Fruit fly (Drosophila melanogaster) whole organism, embryonic: ENCODE measurements around the gene CG5013.

Experiments used
- Abd-B ChIP-seq: fragments of 200-800 bp; sonication (Bioruptor generic); optimal IDR thresholded peaks from 2 replicates; lab custom pipeline; 2018; ENCODE audit warnings: missing biosample characterization, mild to moderate bottlenecking, missing genetic modification characterization, moderate library complexity
- Atf-2 ChIP-seq: fragments of 200-800 bp; sonication (Bioruptor generic); optimal IDR thresholded peaks from 2 replicates; lab custom pipeline; 2016; ENCODE audit warnings: missing biosample characterization, missing genetic modification characterization
- Atf6 ChIP-seq: fragments of 200-800 bp; sonication (Bioruptor generic); IDR thresholded peaks from 2 replicates; pipeline ENCODE4 v1.3.6; 2022; ENCODE audit warnings: missing biosample characterization, missing genetic modification characterization
- CG10147 ChIP-seq: fragments of 200-800 bp; sonication (Bioruptor generic); optimal IDR thresholded peaks from 2 replicates; lab custom pipeline; 2019; ENCODE audit warnings: missing biosample characterization, mild to moderate bottlenecking, missing genetic modification characterization, moderate library complexity
- CG10366 ChIP-seq: fragments of 200-800 bp; sonication (Bioruptor generic); IDR thresholded peaks from 2 replicates; pipeline ENCODE4 v1.3.6; 2022; ENCODE audit warnings: missing biosample characterization, missing genetic modification characterization
- CG10462 ChIP-seq: fragments of 200-800 bp; sonication (Bioruptor generic); optimal IDR thresholded peaks from 2 replicates; lab custom pipeline; 2016; ENCODE audit warnings: missing biosample characterization, missing genetic modification characterization
- CG10565 ChIP-seq: fragments of 200-800 bp; sonication (Bioruptor generic); optimal IDR thresholded peaks from 3 replicates; lab custom pipeline; 2016; ENCODE audit warnings: missing biosample characterization, mild to moderate bottlenecking, missing genetic modification characterization
- CG11247 ChIP-seq: fragments of 200-800 bp; sonication (Bioruptor generic); IDR thresholded peaks from 2 replicates; pipeline ENCODE4 v1.3.6; 2022; ENCODE audit warnings: missing biosample characterization, missing genetic modification characterization
- CG11456 ChIP-seq: fragments of 200-800 bp; sonication (Bioruptor generic); IDR thresholded peaks from 3 replicates; pipeline ENCODE4 v1.3.6; 2022; ENCODE audit warnings: missing biosample characterization, missing genetic modification characterization
- CG12155 ChIP-seq: fragments of 200-800 bp; sonication (Bioruptor generic); optimal IDR thresholded peaks from 3 replicates; lab custom pipeline; 2016; ENCODE audit warnings: missing biosample characterization, missing genetic modification characterization
- CG13624 ChIP-seq: fragments of 200-800 bp; sonication (Bioruptor generic); optimal IDR thresholded peaks from 2 replicates; lab custom pipeline; 2016; ENCODE audit warnings: missing biosample characterization, missing genetic modification characterization
- CG1529 ChIP-seq: fragments of 200-800 bp; sonication (Bioruptor generic); optimal IDR thresholded peaks from 3 replicates; lab custom pipeline; 2018; ENCODE audit warnings: missing biosample characterization, missing genetic modification characterization
- CG17568 ChIP-seq: fragments of 200-800 bp; sonication (Bioruptor generic); optimal IDR thresholded peaks from 2 replicates; lab custom pipeline; 2018; ENCODE audit warnings: missing biosample characterization, mild to moderate bottlenecking, missing genetic modification characterization, moderate library complexity
- CG31365 ChIP-seq: fragments of 200-800 bp; sonication (Bioruptor generic); optimal IDR thresholded peaks from 2 replicates; lab custom pipeline; 2018; ENCODE audit warnings: missing biosample characterization, mild to moderate bottlenecking, missing genetic modification characterization
- CG4854 ChIP-seq: fragments of 200-800 bp; sonication (Bioruptor generic); optimal IDR thresholded peaks from 2 replicates; lab custom pipeline; 2016; ENCODE audit warnings: missing biosample characterization, missing genetic modification characterization, inconsistent platforms
- CG7372 ChIP-seq: fragments of 200-800 bp; sonication (Bioruptor generic); IDR thresholded peaks from 2 replicates; pipeline ENCODE4 v1.3.6; 2022; ENCODE audit warnings: missing biosample characterization, missing genetic modification characterization
- CG7556 ChIP-seq: fragments of 200-800 bp; sonication (Bioruptor generic); optimal IDR thresholded peaks from 2 replicates; lab custom pipeline; 2017; ENCODE audit warnings: missing biosample characterization, mild to moderate bottlenecking, missing genetic modification characterization
- CG7745 ChIP-seq: fragments of 200-800 bp; sonication (Bioruptor generic); optimal IDR thresholded peaks from 2 replicates; lab custom pipeline; 2018; ENCODE audit warnings: missing biosample characterization, mild to moderate bottlenecking, missing genetic modification characterization, moderate library complexity
- CG8388 ChIP-seq: fragments of 200-800 bp; sonication (Bioruptor generic); optimal IDR thresholded peaks from 2 replicates; lab custom pipeline; 2019; ENCODE audit warnings: missing biosample characterization, mild to moderate bottlenecking, missing genetic modification characterization, moderate library complexity
- CG9215 ChIP-seq: fragments of 200-800 bp; sonication (Bioruptor generic); IDR thresholded peaks from 2 replicates; pipeline ENCODE4 v1.3.6; 2022; ENCODE audit warnings: missing biosample characterization, missing genetic modification characterization
- Fer2 ChIP-seq: fragments of 200-800 bp; sonication (Bioruptor generic); optimal IDR thresholded peaks from 2 replicates; lab custom pipeline; 2018; ENCODE audit warnings: missing biosample characterization, mild to moderate bottlenecking, missing genetic modification characterization, moderate library complexity
- HLH54F ChIP-seq: fragments of 200-800 bp; sonication (Bioruptor generic); optimal IDR thresholded peaks from 3 replicates; lab custom pipeline; 2016; ENCODE audit warnings: missing biosample characterization, missing genetic modification characterization
- HmgZ ChIP-seq: fragments of 200-800 bp; sonication (Bioruptor generic); optimal IDR thresholded peaks from 2 replicates; lab custom pipeline; 2018; ENCODE audit warnings: missing biosample characterization, mild to moderate bottlenecking, missing genetic modification characterization
- Nf-YB ChIP-seq: fragments of 200-800 bp; sonication (Bioruptor generic); optimal IDR thresholded peaks from 3 replicates; lab custom pipeline; 2019; ENCODE audit warnings: missing biosample characterization, mild to moderate bottlenecking, missing genetic modification characterization, moderate library complexity
- Pdp1 ChIP-seq, 2 experiments: fragments of 200-800 bp; sonication (Bioruptor generic); optimal IDR thresholded peaks; 3 replicates each; lab custom pipeline; 2016; ENCODE audit warnings: missing biosample characterization in 2 of 2, missing genetic modification characterization in 2 of 2, mild to moderate bottlenecking in 1 of 2, moderate library complexity in 1 of 2
- Rx ChIP-seq: fragments of 200-800 bp; sonication (Bioruptor generic); IDR thresholded peaks from 2 replicates; pipeline ENCODE4 v1.3.6; 2022; ENCODE audit warnings: missing biosample characterization, missing genetic modification characterization
- Sry-δ ChIP-seq: fragments of 200-800 bp; sonication (Bioruptor generic); optimal IDR thresholded peaks from 2 replicates; lab custom pipeline; 2016; ENCODE audit warnings: missing biosample characterization, missing genetic modification characterization
- Stat92E ChIP-seq, 3 experiments: fragments of >200 bp in 2 of 3; fragments of 200-800 bp in 1 of 3; sonication (Bioruptor generic) in 1 of 3; optimal IDR thresholded peaks; 2 replicates each; lab custom pipeline; 2017 to 2019; ENCODE audit warnings: missing biosample characterization in 3 of 3, missing genetic modification characterization in 3 of 3, mild to moderate bottlenecking in 1 of 3, moderate library complexity in 1 of 3
- Usf ChIP-seq: fragments of 200-800 bp; sonication (Bioruptor generic); optimal IDR thresholded peaks from 2 replicates; lab custom pipeline; 2017; ENCODE audit warnings: missing genotype, missing biosample characterization, missing genetic modification characterization
- Xrp1 ChIP-seq: fragments of 200-800 bp; sonication (Bioruptor generic); IDR thresholded peaks from 2 replicates; pipeline ENCODE4 v1.3.6; 2022; ENCODE audit warnings: missing biosample characterization, missing genetic modification characterization
- ac ChIP-seq: fragments of 200-800 bp; sonication (Bioruptor generic); optimal IDR thresholded peaks from 3 replicates; lab custom pipeline; 2017; ENCODE audit warnings: missing biosample characterization, mild to moderate bottlenecking, missing genetic modification characterization
- cato ChIP-seq: fragments of 200-800 bp; sonication (Bioruptor generic); optimal IDR thresholded peaks from 2 replicates; lab custom pipeline; 2016; ENCODE audit warnings: missing biosample characterization, missing genetic modification characterization, borderline replicate concordance
- crc ChIP-seq: fragments of 200-800 bp; sonication (Bioruptor generic); optimal IDR thresholded peaks from 2 replicates; lab custom pipeline; 2016; ENCODE audit warnings: missing biosample characterization, missing genetic modification characterization
- eyg ChIP-seq: fragments of 200-800 bp; sonication (Bioruptor generic); optimal IDR thresholded peaks from 3 replicates; lab custom pipeline; 2016; ENCODE audit warnings: missing biosample characterization, missing genetic modification characterization
- gce ChIP-seq: fragments of 200-800 bp; sonication (Bioruptor generic); IDR thresholded peaks from 3 replicates; pipeline ENCODE4 v1.3.6; 2022; ENCODE audit warnings: missing biosample characterization, missing genetic modification characterization
- insv ChIP-seq, 2 experiments: fragments of 200-800 bp; sonication (Bioruptor generic); optimal IDR thresholded peaks; 3 replicates each; lab custom pipeline; 2016 to 2018; ENCODE audit warnings: missing biosample characterization in 2 of 2, missing genetic modification characterization in 2 of 2
- ken ChIP-seq: fragments of 200-800 bp; sonication (Bioruptor generic); IDR thresholded peaks from 3 replicates; pipeline ENCODE4 v1.3.6; 2022; ENCODE audit warnings: missing biosample characterization, missing genetic modification characterization
- klu ChIP-seq: fragments of 200-800 bp; sonication (Bioruptor generic); IDR thresholded peaks from 2 replicates; pipeline ENCODE4 v1.3.6; 2022; ENCODE audit warnings: missing biosample characterization, missing genetic modification characterization
- lbe ChIP-seq: fragments of 200-800 bp; sonication (Bioruptor generic); optimal IDR thresholded peaks from 2 replicates; lab custom pipeline; 2016; ENCODE audit warnings: missing biosample characterization, mild to moderate bottlenecking, missing genetic modification characterization
- nerfin-1 ChIP-seq: fragments of 200-800 bp; sonication (Bioruptor generic); optimal IDR thresholded peaks from 3 replicates; lab custom pipeline; 2019; ENCODE audit warnings: missing biosample characterization, mild to moderate bottlenecking, missing genetic modification characterization, moderate library complexity
- sc ChIP-seq, 3 experiments: fragments of >200 bp in 2 of 3; fragments of 200-800 bp in 1 of 3; sonication (Bioruptor generic) in 1 of 3; optimal IDR thresholded peaks; 2 replicates in 2 of 3; 3 replicates in 1 of 3; lab custom pipeline; 2017; ENCODE audit warnings: mild to moderate bottlenecking in 1 of 3, missing biosample characterization in 1 of 3, missing genetic modification characterization in 1 of 3, missing genetic modification reagents in 1 of 3
- tap ChIP-seq: fragments of 200-800 bp; optimal IDR thresholded peaks from 3 replicates; lab custom pipeline; 2019; ENCODE audit warnings: missing biosample characterization, mild to moderate bottlenecking, missing genetic modification characterization, moderate library complexity
- trem ChIP-seq: fragments of 200-800 bp; optimal IDR thresholded peaks from 3 replicates; lab custom pipeline; 2019; ENCODE audit warnings: missing biosample characterization, mild to moderate bottlenecking, missing genetic modification characterization, moderate library complexity
- tx ChIP-seq: fragments of 200-800 bp; sonication (Bioruptor generic); optimal IDR thresholded peaks from 2 replicates; lab custom pipeline; 2016; ENCODE audit warnings: missing biosample characterization, missing genetic modification characterization
- unc-4 ChIP-seq: fragments of 200-800 bp; sonication (Bioruptor generic); IDR thresholded peaks from 2 replicates; pipeline ENCODE4 v1.3.6; 2022; ENCODE audit warnings: missing biosample characterization, missing genetic modification characterization; ENCODE audit not compliant: partially characterized antibody
- zfh1 ChIP-seq: fragments of 200-800 bp; sonication (Bioruptor generic); IDR thresholded peaks from 3 replicates; pipeline ENCODE4 v1.3.6; 2022; ENCODE audit warnings: missing biosample characterization, missing genetic modification characterization

CG5013 gene

DNA sequence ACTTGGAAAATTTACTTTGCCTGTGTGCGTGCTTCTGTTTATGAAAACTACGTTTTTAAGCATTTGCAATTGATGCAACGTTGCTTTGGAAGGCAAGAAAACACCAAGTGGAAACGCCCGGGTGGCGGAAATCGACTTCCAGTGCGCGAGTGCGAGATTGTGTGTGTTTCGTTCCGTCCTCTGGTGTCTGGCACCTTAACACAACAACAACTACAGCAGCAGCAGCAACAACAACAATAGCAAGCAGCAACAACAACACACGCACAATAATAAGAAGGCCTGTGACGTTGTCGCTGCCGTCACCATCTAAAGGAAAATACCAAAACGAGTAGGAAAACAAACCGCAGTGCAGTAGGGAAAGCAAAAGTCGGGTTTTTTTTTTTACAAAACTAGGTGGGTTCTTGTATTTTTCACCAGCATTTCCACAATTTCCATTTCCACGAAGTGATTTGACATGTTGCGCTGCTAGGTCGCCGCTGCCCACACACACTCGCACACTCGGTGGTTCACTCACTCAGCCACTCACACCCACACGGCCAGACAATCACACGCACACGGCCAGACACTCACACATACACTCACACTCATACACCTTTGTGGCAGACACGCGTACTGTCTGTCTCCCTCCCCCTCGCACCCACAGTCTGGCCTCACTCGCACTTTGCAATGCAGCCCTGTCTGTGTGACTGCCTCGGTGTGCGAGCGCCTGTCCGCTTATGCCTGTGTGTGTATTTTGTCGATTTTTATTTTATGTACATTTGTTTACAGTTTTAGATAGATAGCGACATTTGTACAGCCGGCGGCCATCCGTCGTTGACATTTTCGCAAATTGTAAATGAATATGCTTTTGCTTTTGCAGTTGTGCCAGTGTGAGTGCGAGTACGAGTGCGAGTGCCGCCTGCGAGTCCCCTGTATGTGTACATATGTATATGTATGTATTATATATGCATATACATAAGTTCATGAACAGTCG lies 50.1 kb downstream of the CG5013 start (continued):
- TF ChIP-seq trem (tag; lab: Kevin White, UChicago), result peak; percentile 34
- TF ChIP-seq CG4854 (GFP tag; lab: Kevin White, UChicago), result no peak
- TF ChIP-seq tx, result no peak
- TF ChIP-seq Sry-δ (GFP tag; lab: Kevin White, UChicago), result no peak
- no peak for TF ChIP-seq CG7372 (GFP tag; lab: Robert Waterston, UW)
- no peak for TF ChIP-seq tap (tag; lab: Kevin White, UChicago)
- no peak for TF ChIP-seq CG10462 (GFP tag; lab: Kevin White, UChicago)
- peak; percentile 2 for TF ChIP-seq CG13624 (GFP tag; lab: Kevin White, UChicago)
- TF ChIP-seq CG8388 (GFP tag; lab: Kevin White, UChicago), result no peak
- no peak for TF ChIP-seq Rx (GFP tag; lab: Robert Waterston, UW)
- TF ChIP-seq ken (GFP tag; lab: Robert Waterston, UW), result no peak
- no peak for TF ChIP-seq gce (GFP tag; lab: Robert Waterston, UW)
- peak; percentile 7; the same call in 1 of the 2 replicates for TF ChIP-seq Xrp1 (GFP tag; lab: Robert Waterston, UW)
- peak; percentile 16 for TF ChIP-seq Abd-B (GFP tag; lab: Kevin White, UChicago)
- TF ChIP-seq CG10565 (GFP tag; lab: Kevin White, UChicago), result no peak
- no peak for TF ChIP-seq CG31365 (tag; lab: Kevin White, UChicago)
- no peak for TF ChIP-seq Fer2 (tag; lab: Kevin White, UChicago)
- TF ChIP-seq sc (optimal IDR thresholded peaks at IDR 0.05; lab: Kevin White, UChicago), result no peak
- no peak for TF ChIP-seq sc (GFP tag; optimal IDR thresholded peaks at IDR 0.05; lab: Kevin White, UChicago)
- no peak for TF ChIP-seq CG11456 (GFP tag; lab: Robert Waterston, UW)
- no peak for TF ChIP-seq CG11247
- TF ChIP-seq CG10147 (GFP tag; lab: Kevin White, UChicago), result no peak
- no peak for TF ChIP-seq CG7556 (GFP tag; lab: Kevin White, UChicago)
- peak; percentile 1 for TF ChIP-seq CG1529 (GFP tag; lab: Kevin White, UChicago)
- TF ChIP-seq crc (GFP tag; lab: Kevin White, UChicago), result no peak
- TF ChIP-seq ac (GFP tag; lab: Kevin White, UChicago), result no peak
- peak in 1 of 2 experiments; percentile 49 for TF ChIP-seq insv (GFP tag; optimal IDR thresholded peaks at IDR 0.05; lab: Kevin White, UChicago)
- TF ChIP-seq zfh1 (GFP tag; lab: Robert Waterston, UW), result 0 out of 3 replicates have a peak, but pooled peaks have one; percentile 46
- TF ChIP-seq eyg (GFP tag; lab: Kevin White, UChicago), result no peak
- TF ChIP-seq Pdp1 (GFP tag; optimal IDR thresholded peaks at IDR 0.05; lab: Kevin White, UChicago), result no peak
- no peak for TF ChIP-seq CG9215 (GFP tag; lab: Robert Waterston, UW)
- no peak; the same call in 1 of the 2 replicates for TF ChIP-seq unc-4 (GFP tag; lab: Robert Waterston, UW)
- TF ChIP-seq cato (GFP tag; lab: Kevin White, UChicago), result no peak
- TF ChIP-seq Usf (GFP tag; lab: Kevin White, UChicago), result no peak
- TF ChIP-seq HmgZ (tag; lab: Kevin White, UChicago), result peak; percentile 64
- TF ChIP-seq lbe (GFP tag; lab: Kevin White, UChicago), result peak; percentile 71
- TF ChIP-seq CG12155 (GFP tag; lab: Kevin White, UChicago), result no peak
- peak; percentile 1 for TF ChIP-seq CG17568 (GFP tag; lab: Kevin White, UChicago)
- TF ChIP-seq nerfin-1 (tag; lab: Kevin White, UChicago), result peak; percentile 64
- TF ChIP-seq Stat92E (GFP tag; optimal IDR thresholded peaks at IDR 0.05; lab: Kevin White, UChicago), result peak in 2 of 3 experiments; percentile 32 to 94
- TF ChIP-seq Atf6 (GFP tag; lab: Robert Waterston, UW), result peak; percentile 32; the same call in 1 of the 2 replicates
- TF ChIP-seq Atf-2, result no peak
- TF ChIP-seq HLH54F (GFP tag; lab: Kevin White, UChicago), result no peak
- peak; percentile 33; the same call in 1 of the 2 replicates for TF ChIP-seq klu (GFP tag; lab: Robert Waterston, UW)
- no peak for TF ChIP-seq CG10366 (GFP tag; lab: Robert Waterston, UW)
- TF ChIP-seq CG7745 (tag; lab: Kevin White, UChicago), result no peak
- TF ChIP-seq Nf-YB (GFP tag; lab: Kevin White, UChicago), result peak; percentile 15
- TF ChIP-seq, all 482 proteins: peak for 149
